Fruit fly (Drosophila melanogaster) whole organism, adult: Measurements from ENCODE around the gene Alp9.
A peak's percentile ranks its signal among the peaks of the same experiment; 100 is the strongest.

Experiments
- CG11617 ChIP-seq: fragments of 200-800 bp; sonication (Bioruptor generic); optimal IDR thresholded peaks from 2 replicates; lab custom pipeline; 2017; ENCODE audit warnings: mild to moderate bottlenecking, missing biosample characterization, missing genetic modification reagents, missing genetic modification characterization
- CG12768 ChIP-seq: fragments of 200-800 bp; sonication (Bioruptor generic); optimal IDR thresholded peaks from 2 replicates; lab custom pipeline; 2017; ENCODE audit warnings: missing biosample characterization, missing genetic modification characterization, mild to moderate bottlenecking, moderate library complexity, missing genetic modification reagents
- CG14711 ChIP-seq: fragments of 200-800 bp; sonication (Bioruptor generic); optimal IDR thresholded peaks from 2 replicates; lab custom pipeline; 2018; ENCODE audit warnings: missing biosample characterization, mild to moderate bottlenecking, missing genetic modification characterization, moderate library complexity
- CG1620 ChIP-seq: fragments of 200-800 bp; sonication (Bioruptor generic); optimal IDR thresholded peaks from 2 replicates; lab custom pipeline; 2016; ENCODE audit warnings: missing biosample characterization, missing genetic modification characterization
- CG33017 ChIP-seq: fragments of 200-800 bp; sonication (Bioruptor generic); optimal IDR thresholded peaks from 2 replicates; lab custom pipeline; 2018; ENCODE audit warnings: missing biosample characterization, mild to moderate bottlenecking, missing genetic modification characterization, moderate library complexity
- CG5204 ChIP-seq: fragments of 200-800 bp; sonication (Bioruptor generic); optimal IDR thresholded peaks from 2 replicates; lab custom pipeline; 2016; ENCODE audit warnings: missing biosample characterization, missing genetic modification characterization
- CG7045 ChIP-seq: fragments of 200-800 bp; sonication (Bioruptor generic); optimal IDR thresholded peaks from 2 replicates; lab custom pipeline; 2017; ENCODE audit warnings: missing biosample characterization, mild to moderate bottlenecking, missing genetic modification characterization
- CG7101 ChIP-seq: fragments of 200-800 bp; sonication (Bioruptor generic); optimal IDR thresholded peaks from 2 replicates; lab custom pipeline; 2018; ENCODE audit warnings: missing biosample characterization, mild to moderate bottlenecking, missing genetic modification characterization, moderate library complexity
- Clk ChIP-seq: fragments of 200-800 bp; sonication (Bioruptor generic); optimal IDR thresholded peaks from 2 replicates; lab custom pipeline; 2017; ENCODE audit warnings: missing biosample characterization, missing genetic modification characterization
- Crg-1 ChIP-seq: fragments of 200-800 bp; sonication (Bioruptor generic); optimal IDR thresholded peaks from 2 replicates; lab custom pipeline; 2016; ENCODE audit warnings: missing biosample characterization, missing genetic modification characterization
- Hr96 ChIP-seq: fragments of 200-800 bp; sonication (Bioruptor generic); optimal IDR thresholded peaks from 2 replicates; lab custom pipeline; 2016; ENCODE audit warnings: missing biosample characterization, missing genetic modification characterization
- Mnt ChIP-seq: fragments of 200-800 bp; sonication (Bioruptor generic); optimal IDR thresholded peaks from 2 replicates; lab custom pipeline; 2016; ENCODE audit warnings: missing biosample characterization, mild to moderate bottlenecking, missing genetic modification characterization
- bab1 ChIP-seq: fragments of 200-800 bp; sonication (Bioruptor generic); optimal IDR thresholded peaks from 3 replicates; lab custom pipeline; 2019; ENCODE audit warnings: missing biosample characterization, mild to moderate bottlenecking, missing genetic modification characterization, moderate library complexity
- cic ChIP-seq: fragments of 200-800 bp; sonication (Bioruptor generic); optimal IDR thresholded peaks from 2 replicates; lab custom pipeline; 2017; ENCODE audit warnings: missing biosample characterization, mild to moderate bottlenecking, missing genetic modification characterization, moderate library complexity
- cnc ChIP-seq, 2 experiments: fragments of >200 bp; optimal IDR thresholded peaks; 2 replicates each; lab custom pipeline; 2017
- kay ChIP-seq: fragments of 200-800 bp; sonication (Bioruptor generic); peaks from one replicate; lab custom pipeline; 2016; ENCODE audit warnings: missing biosample characterization, missing genetic modification characterization, borderline replicate concordance
- ovo ChIP-seq: fragments of 200-800 bp; sonication (Bioruptor generic); optimal IDR thresholded peaks from 2 replicates; lab custom pipeline; 2016; ENCODE audit warnings: missing biosample characterization, missing genetic modification characterization
- pad ChIP-seq: fragments of 200-800 bp; sonication (Bioruptor generic); optimal IDR thresholded peaks from 3 replicates; lab custom pipeline; 2017; ENCODE audit warnings: missing biosample characterization, missing genetic modification characterization, mild to moderate bottlenecking, moderate library complexity, missing genetic modification reagents
- tj ChIP-seq: fragments of 200-800 bp; sonication (Bioruptor generic); optimal IDR thresholded peaks from 3 replicates; lab custom pipeline; 2017; ENCODE audit warnings: missing biosample characterization, mild to moderate bottlenecking, missing genetic modification characterization, moderate library complexity
- toe ChIP-seq: fragments of 200-800 bp; sonication (Bioruptor generic); optimal IDR thresholded peaks from 2 replicates; lab custom pipeline; 2016; ENCODE audit warnings: missing biosample characterization, missing genetic modification characterization

Gene Alp9

dm6 chr3L:5604490-5604889 is 9.1 kb downstream of the Alp9 start, which contains the start of gene mthl2:
Gene mthl2 (plus strand): TSS chr3L:5604790.
- TF ChIP-seq CG5204 (GFP tag; lab: Kevin White, UChicago) (no peak), kay (GFP tag; lab: Kevin White, UChicago) (peak; percentile 14)

- TF ChIP-seq ovo (GFP tag; lab: Kevin White, UChicago) (no peak), CG7045 (GFP tag; lab: Kevin White, UChicago) (no peak), pad (GFP tag; lab: Kevin White, UChicago) (no peak), Crg-1 (no peak), Mnt (GFP tag; lab: Kevin White, UChicago) (peak; percentile 19), Clk (GFP tag; lab: Kevin White, UChicago) (no peak)
These were observed 12.8 kb downstream of the Alp9 start, which contains the start of gene Eaf6 for dm6 chr3L:5608128-5608527. Gene Eaf6 (minus strand): TSS chr3L:5608300.

- TF ChIP-seq CG1620 (GFP tag; lab: Kevin White, UChicago) (no peak), Clk (GFP tag; lab: Kevin White, UChicago) (no peak), Hr96 (GFP tag; lab: Kevin White, UChicago) (no peak)
These were observed 13.5 kb downstream of the Alp9 start for dm6 chr3L:5608786-5609370.

dm6 chr3L:5609493-5609892 is 14.2 kb downstream of the Alp9 start:
- TF ChIP-seq bab1 (GFP tag; lab: Kevin White, UChicago), result no peak
- no peak for TF ChIP-seq Hr96 (GFP tag; lab: Kevin White, UChicago)
- TF ChIP-seq CG12768 (GFP tag; lab: Kevin White, UChicago), result no peak
- TF ChIP-seq CG5204 (GFP tag; lab: Kevin White, UChicago), result no peak

- TF ChIP-seq Hr96 (GFP tag; lab: Kevin White, UChicago), result no peak
- no peak for TF ChIP-seq CG7045 (GFP tag; lab: Kevin White, UChicago)
- TF ChIP-seq ovo (GFP tag; lab: Kevin White, UChicago), result no peak
- TF ChIP-seq CG12768 (GFP tag; lab: Kevin White, UChicago), result peak; percentile 47
- TF ChIP-seq tj (GFP tag; lab: Kevin White, UChicago), result peak; percentile 28
- TF ChIP-seq cnc (optimal IDR thresholded peaks at IDR 0.05; lab: Kevin White, UChicago), result no peak
- peak; percentile 0 for TF ChIP-seq CG33017 (tag; lab: Kevin White, UChicago)
- TF ChIP-seq CG1620 (GFP tag; lab: Kevin White, UChicago), result no peak
- no peak for TF ChIP-seq Clk (GFP tag; lab: Kevin White, UChicago)
- TF ChIP-seq Mnt (GFP tag; lab: Kevin White, UChicago), result peak; percentile 53
- no peak for TF ChIP-seq Crg-1
- TF ChIP-seq bab1 (GFP tag; lab: Kevin White, UChicago), result peak; percentile 14
- peak; percentile 24 for TF ChIP-seq CG7101 (tag; lab: Kevin White, UChicago)
- TF ChIP-seq toe (GFP tag; lab: Kevin White, UChicago), result no peak
- no peak for TF ChIP-seq CG14711 (tag; lab: Kevin White, UChicago)
- TF ChIP-seq CG5204 (GFP tag; lab: Kevin White, UChicago), result no peak
- TF ChIP-seq cic (GFP tag; lab: Kevin White, UChicago), result peak; percentile 71
- TF ChIP-seq pad (GFP tag; lab: Kevin White, UChicago), result no peak
- TF ChIP-seq kay (GFP tag; lab: Kevin White, UChicago), result no peak
These were observed 15.2 kb downstream of the Alp9 start for dm6 chr3L:5610582-5610981.

- TF ChIP-seq ovo (GFP tag; lab: Kevin White, UChicago) (no peak), CG33017 (tag; lab: Kevin White, UChicago) (peak; percentile 58), CG7101 (tag; lab: Kevin White, UChicago) (peak; percentile 14), cnc (optimal IDR thresholded peaks at IDR 0.05; lab: Kevin White, UChicago) (no peak), CG5204 (GFP tag; lab: Kevin White, UChicago) (no peak), Clk (GFP tag; lab: Kevin White, UChicago) (no peak), kay (GFP tag; lab: Kevin White, UChicago) (peak; percentile 66), cic (GFP tag; lab: Kevin White, UChicago) (no peak), Hr96 (GFP tag; lab: Kevin White, UChicago) (no peak), bab1 (GFP tag; lab: Kevin White, UChicago) (no peak), CG11617 (GFP tag; lab: Kevin White, UChicago) (no peak), Mnt (GFP tag; lab: Kevin White, UChicago) (no peak), CG1620 (GFP tag; lab: Kevin White, UChicago) (no peak), pad (GFP tag; lab: Kevin White, UChicago) (no peak), CG7045 (GFP tag; lab: Kevin White, UChicago) (peak; percentile 25), Crg-1 (no peak), CG12768 (GFP tag; lab: Kevin White, UChicago) (no peak), tj (GFP tag; lab: Kevin White, UChicago) (no peak), CG14711 (tag; lab: Kevin White, UChicago) (peak; percentile 22), toe (GFP tag; lab: Kevin White, UChicago) (no peak)
These were observed 16.4 kb downstream of the Alp9 start for dm6 chr3L:5611732-5612250.
